Fruit fly (Drosophila melanogaster) whole organism, prepupa: Measurements from ENCODE around the gene Dad.

Experiments
- Blimp-1 ChIP-seq: fragments of 200-800 bp; sonication (Bioruptor generic); optimal IDR thresholded peaks from 3 replicates; lab custom pipeline; 2017; ENCODE audit warnings: missing biosample characterization, missing genetic modification characterization, mild to moderate bottlenecking, moderate library complexity, missing genetic modification reagents
- CG10631 ChIP-seq: fragments of 200-800 bp; sonication (Bioruptor generic); optimal IDR thresholded peaks from 2 replicates; lab custom pipeline; 2016; ENCODE audit warnings: missing biosample characterization, missing genetic modification characterization
- CG11762 ChIP-seq: fragments of 200-800 bp; sonication (Bioruptor generic); optimal IDR thresholded peaks from 3 replicates; lab custom pipeline; 2016; ENCODE audit warnings: missing biosample characterization, missing genetic modification characterization; ENCODE audit not compliant: insufficient read depth
- CG11902 ChIP-seq: fragments of 200-800 bp; sonication (Bioruptor generic); optimal IDR thresholded peaks from 3 replicates; lab custom pipeline; 2016; ENCODE audit warnings: missing biosample characterization, missing genetic modification characterization
- CG15336 ChIP-seq: fragments of 200-800 bp; sonication (Bioruptor generic); IDR thresholded peaks from 2 replicates; pipeline ENCODE4 v1.3.6; 2022; ENCODE audit warnings: missing biosample characterization, missing genetic modification characterization
- CG1621 ChIP-seq: fragments of 200-800 bp; sonication (Bioruptor generic); optimal IDR thresholded peaks from 3 replicates; lab custom pipeline; 2018; ENCODE audit warnings: missing biosample characterization, mild to moderate bottlenecking, missing genetic modification characterization
- CG31627 ChIP-seq: fragments of 200-800 bp; sonication (Bioruptor generic); optimal IDR thresholded peaks from 3 replicates; lab custom pipeline; 2016; ENCODE audit warnings: missing biosample characterization, missing genetic modification characterization
- CG32006 ChIP-seq: fragments of 200-800 bp; sonication (Bioruptor generic); optimal IDR thresholded peaks from 3 replicates; lab custom pipeline; 2017; ENCODE audit warnings: missing biosample characterization, mild to moderate bottlenecking, missing genetic modification characterization
- CG34406 ChIP-seq: fragments of 200-800 bp; sonication (Bioruptor generic); optimal IDR thresholded peaks from 3 replicates; lab custom pipeline; 2016; ENCODE audit warnings: missing biosample characterization, missing genetic modification characterization
- CG3919 ChIP-seq: fragments of 200-800 bp; sonication (Bioruptor generic); optimal IDR thresholded peaks from 3 replicates; lab custom pipeline; 2016; ENCODE audit warnings: missing biosample characterization, missing genetic modification characterization
- CG4318 ChIP-seq: fragments of 200-800 bp; sonication (Bioruptor generic); optimal IDR thresholded peaks from 3 replicates; lab custom pipeline; 2017; ENCODE audit warnings: missing biosample characterization, mild to moderate bottlenecking, missing genetic modification characterization
- CG6163 ChIP-seq: fragments of 200-800 bp; sonication (Bioruptor generic); IDR thresholded peaks from 3 replicates; pipeline ENCODE4 v1.3.6; 2022; ENCODE audit warnings: missing biosample characterization, missing genetic modification characterization
- CG6276 ChIP-seq: fragments of 200-800 bp; sonication (Bioruptor generic); optimal IDR thresholded peaks from 2 replicates; lab custom pipeline; 2017; ENCODE audit warnings: missing biosample characterization, mild to moderate bottlenecking, missing genetic modification characterization
- CG6808 ChIP-seq: fragments of 200-800 bp; sonication (Bioruptor generic); optimal IDR thresholded peaks from 3 replicates; lab custom pipeline; 2017; ENCODE audit warnings: missing biosample characterization, missing genetic modification characterization, mild to moderate bottlenecking, moderate library complexity, missing genetic modification reagents
- CG7368 ChIP-seq: fragments of 200-800 bp; sonication (Bioruptor generic); optimal IDR thresholded peaks from 3 replicates; lab custom pipeline; 2016; ENCODE audit warnings: missing biosample characterization, missing genetic modification characterization
- CG8119 ChIP-seq: fragments of 200-800 bp; sonication (Bioruptor generic); IDR thresholded peaks from 3 replicates; pipeline ENCODE4 v1.3.6; 2022; ENCODE audit warnings: missing biosample characterization, missing genetic modification characterization
- CG8319 ChIP-seq: fragments of 200-800 bp; sonication (Bioruptor generic); optimal IDR thresholded peaks from 3 replicates; lab custom pipeline; 2016; ENCODE audit warnings: missing biosample characterization, missing genetic modification characterization
- CG8632 ChIP-seq: fragments of 200-800 bp; sonication (Bioruptor generic); optimal IDR thresholded peaks from 3 replicates; lab custom pipeline; 2016; ENCODE audit warnings: missing biosample characterization, missing genetic modification characterization
- Eip75B ChIP-seq: fragments of 200-800 bp; sonication (Bioruptor generic); optimal IDR thresholded peaks from 3 replicates; lab custom pipeline; 2016; ENCODE audit warnings: missing biosample characterization, missing genetic modification characterization
- Eip78C ChIP-seq: fragments of 200-800 bp; sonication (Bioruptor generic); peaks from one replicate; lab custom pipeline; 2016; ENCODE audit warnings: missing biosample characterization, missing genetic modification characterization
- Eip93F ChIP-seq: fragments of 200-800 bp; sonication (Bioruptor generic); optimal IDR thresholded peaks from 2 replicates; lab custom pipeline; 2016; ENCODE audit warnings: missing biosample characterization, mild to moderate bottlenecking, missing genetic modification characterization
- Ets21C ChIP-seq: fragments of 200-800 bp; sonication (Bioruptor generic); optimal IDR thresholded peaks from 3 replicates; lab custom pipeline; 2016; ENCODE audit warnings: missing biosample characterization, missing genetic modification characterization
- Gug ChIP-seq: fragments of 200-800 bp; sonication (Bioruptor generic); IDR thresholded peaks from 2 replicates; pipeline ENCODE4 v1.3.6; 2022; ENCODE audit warnings: missing biosample characterization, missing genetic modification characterization
- Hr38 ChIP-seq: sonication (Bioruptor generic); optimal IDR thresholded peaks from 2 replicates; lab custom pipeline; 2016; ENCODE audit warnings: missing biosample characterization, missing genetic modification characterization
- Hr39 ChIP-seq: fragments of 200-800 bp; sonication (Bioruptor generic); optimal IDR thresholded peaks from 2 replicates; lab custom pipeline; 2016; ENCODE audit warnings: missing biosample characterization, missing genetic modification characterization
- Hr4 ChIP-seq: fragments of 200-800 bp; sonication (Bioruptor generic); optimal IDR thresholded peaks from 3 replicates; lab custom pipeline; 2016; ENCODE audit warnings: missing biosample characterization, missing genetic modification characterization
- Lpt ChIP-seq: fragments of 200-800 bp; sonication (Bioruptor generic); optimal IDR thresholded peaks from 3 replicates; lab custom pipeline; 2016; ENCODE audit warnings: missing biosample characterization, missing genetic modification characterization
- Met ChIP-seq: fragments of 200-800 bp; sonication (Bioruptor generic); optimal IDR thresholded peaks from 3 replicates; lab custom pipeline; 2016; ENCODE audit warnings: missing biosample characterization, missing genetic modification characterization
- OdsH ChIP-seq: fragments of 200-800 bp; sonication (Bioruptor generic); optimal IDR thresholded peaks from 3 replicates; lab custom pipeline; 2016; ENCODE audit warnings: missing biosample characterization, missing genetic modification characterization
- Smox ChIP-seq: fragments of 200-800 bp; sonication (Bioruptor generic); optimal IDR thresholded peaks from 3 replicates; lab custom pipeline; 2016; ENCODE audit warnings: missing biosample characterization, missing genetic modification characterization
- Sox102F ChIP-seq: fragments of 200-800 bp; sonication (Bioruptor generic); optimal IDR thresholded peaks from 2 replicates; lab custom pipeline; 2016; ENCODE audit warnings: missing biosample characterization, mild to moderate bottlenecking, missing genetic modification characterization
- Sox14 ChIP-seq: fragments of 200-800 bp; sonication (Bioruptor generic); optimal IDR thresholded peaks from 3 replicates; lab custom pipeline; 2016; ENCODE audit warnings: missing biosample characterization, missing genetic modification characterization
- achi ChIP-seq: fragments of 200-800 bp; sonication (Bioruptor generic); optimal IDR thresholded peaks from 3 replicates; lab custom pipeline; 2016; ENCODE audit warnings: missing biosample characterization, missing genetic modification characterization
- acj6 ChIP-seq: fragments of 200-800 bp; sonication (Bioruptor generic); optimal IDR thresholded peaks from 3 replicates; lab custom pipeline; 2016; ENCODE audit warnings: missing biosample characterization, missing genetic modification characterization
- cyc ChIP-seq: fragments of 200-800 bp; sonication (Bioruptor generic); optimal IDR thresholded peaks from 3 replicates; lab custom pipeline; 2016; ENCODE audit warnings: missing biosample characterization, missing genetic modification characterization
- dac ChIP-seq: fragments of 200-800 bp; sonication (Bioruptor generic); optimal IDR thresholded peaks from 2 replicates; lab custom pipeline; 2017; ENCODE audit warnings: missing biosample characterization, mild to moderate bottlenecking, missing genetic modification characterization
- esn ChIP-seq: fragments of 200-800 bp; sonication (Bioruptor generic); optimal IDR thresholded peaks from 2 replicates; lab custom pipeline; 2016; ENCODE audit warnings: missing biosample characterization, mild to moderate bottlenecking, missing genetic modification characterization, moderate library complexity
- fd59A ChIP-seq: fragments of 200-800 bp; sonication (Bioruptor generic); optimal IDR thresholded peaks from 2 replicates; lab custom pipeline; 2017; ENCODE audit warnings: missing biosample characterization, mild to moderate bottlenecking, missing genetic modification characterization, missing genetic modification reagents
- fd85E ChIP-seq: fragments of 200-800 bp; sonication (Bioruptor generic); optimal IDR thresholded peaks from 3 replicates; lab custom pipeline; 2016; ENCODE audit warnings: missing biosample characterization, missing genetic modification characterization
- fkh ChIP-seq: fragments of 200-800 bp; sonication (Bioruptor generic); optimal IDR thresholded peaks from 3 replicates; lab custom pipeline; 2017; ENCODE audit warnings: missing biosample characterization, mild to moderate bottlenecking, missing genetic modification characterization, moderate library complexity
- lz ChIP-seq: fragments of 200-800 bp; sonication (Bioruptor generic); optimal IDR thresholded peaks from 3 replicates; lab custom pipeline; 2016; ENCODE audit warnings: missing biosample characterization, missing genetic modification characterization
- net ChIP-seq: fragments of 200-800 bp; sonication (Bioruptor generic); optimal IDR thresholded peaks from 3 replicates; lab custom pipeline; 2016; ENCODE audit warnings: missing biosample characterization, missing genetic modification characterization
- pdm3 ChIP-seq: fragments of 200-800 bp; sonication (Bioruptor generic); optimal IDR thresholded peaks from 3 replicates; lab custom pipeline; 2016; ENCODE audit warnings: missing biosample characterization, missing genetic modification characterization
- salr ChIP-seq, 2 experiments: fragments of 200-800 bp; sonication (Bioruptor generic); optimal IDR thresholded peaks; 3 replicates each; lab custom pipeline; 2016 to 2018; ENCODE audit warnings: missing biosample characterization in 2 of 2, missing genetic modification characterization in 2 of 2, mild to moderate bottlenecking in 1 of 2
- ss ChIP-seq, 2 experiments: fragments of 200-800 bp; sonication (Bioruptor generic); optimal IDR thresholded peaks; 2 replicates in 1 of 2; 3 replicates in 1 of 2; lab custom pipeline; 2017 to 2018; ENCODE audit warnings: mild to moderate bottlenecking in 2 of 2, missing biosample characterization in 2 of 2, missing genetic modification characterization in 2 of 2, moderate library complexity in 1 of 2
- svp ChIP-seq: fragments of 200-800 bp; sonication (Bioruptor generic); peaks from one replicate; lab custom pipeline; 2016; ENCODE audit warnings: missing biosample characterization, missing genetic modification characterization
- topi ChIP-seq: fragments of 200-800 bp; sonication (Bioruptor generic); optimal IDR thresholded peaks from 3 replicates; lab custom pipeline; 2016; ENCODE audit warnings: missing biosample characterization, missing genetic modification characterization
- vri ChIP-seq: fragments of 200-800 bp; sonication (Bioruptor generic); optimal IDR thresholded peaks from 3 replicates; lab custom pipeline; 2016; ENCODE audit warnings: missing biosample characterization, mild to moderate bottlenecking, missing genetic modification characterization

Dad gene

dm6 chr3R:17056183-17056904 lies 2.5 kb downstream of the Dad start (continued):
- TF ChIP-seq CG10631 (GFP tag; lab: Kevin White, UChicago) (no peak), fd59A (GFP tag; lab: Kevin White, UChicago) (peak; percentile 5), dac (GFP tag; lab: Kevin White, UChicago) (peak; percentile 13), Met (GFP tag; lab: Kevin White, UChicago) (no peak), Blimp-1 (GFP tag; lab: Kevin White, UChicago) (peak; percentile 9), CG6808 (GFP tag; lab: Kevin White, UChicago) (peak; percentile 69), CG4318 (GFP tag; lab: Kevin White, UChicago) (no peak), pdm3 (GFP tag; lab: Kevin White, UChicago) (peak; percentile 8), Hr39 (no peak), CG34406 (no peak), Eip75B (peak; percentile 55), Hr4 (no peak), topi (GFP tag; lab: Kevin White, UChicago) (peak; percentile 19), CG8119 (GFP tag; lab: Robert Waterston, UW) (peak; percentile 61), CG8632 (GFP tag; lab: Kevin White, UChicago) (no peak), CG32006 (GFP tag; lab: Kevin White, UChicago) (peak; percentile 34), net (peak; percentile 56), CG7368 (GFP tag; lab: Kevin White, UChicago) (peak; percentile 9), ss (GFP tag; optimal IDR thresholded peaks at IDR 0.05; lab: Kevin White, UChicago) (peak; percentile 88 to 99), cyc (no peak), Hr38 (GFP tag; lab: Kevin White, UChicago) (no peak), svp (peak; percentile 81), Sox102F (GFP tag; lab: Kevin White, UChicago) (peak; percentile 40), CG1621 (tag; lab: Kevin White, UChicago) (peak; percentile 72)

dm6 chr3R:17056905-17057251 lies 3.1 kb downstream of the Dad start:
- TF ChIP-seq CG31627 (no peak), Eip78C (peak; percentile 89), Lpt (GFP tag; lab: Kevin White, UChicago) (no peak), Sox14 (peak; percentile 46), CG11902 (GFP tag; lab: Kevin White, UChicago) (peak; percentile 17), CG3919 (GFP tag; lab: Kevin White, UChicago) (peak; percentile 55), CG11762 (GFP tag; lab: Kevin White, UChicago) (no peak), CG4318 (GFP tag; lab: Kevin White, UChicago) (peak; percentile 53), net (no peak), Gug (GFP tag; lab: Robert Waterston, UW) (no peak), CG6276 (GFP tag; lab: Kevin White, UChicago) (no peak), acj6 (GFP tag; lab: Kevin White, UChicago) (peak; percentile 35), esn (no peak), Smox (no peak), fd59A (GFP tag; lab: Kevin White, UChicago) (peak; percentile 47), Hr39 (peak; percentile 1), dac (GFP tag; lab: Kevin White, UChicago) (no peak), fkh (GFP tag; lab: Kevin White, UChicago) (no peak), topi (GFP tag; lab: Kevin White, UChicago) (peak; percentile 20), CG8119 (GFP tag; lab: Robert Waterston, UW) (peak; percentile 20; the same call in 1 of the 3 replicates), achi (peak; percentile 29), fd85E (no peak), Eip93F (no peak), salr (GFP tag; optimal IDR thresholded peaks at IDR 0.05; lab: Kevin White, UChicago) (peak in 1 of 2 experiments; percentile 47), cyc (peak; percentile 20), vri (GFP tag; lab: Kevin White, UChicago) (no peak), CG8319 (GFP tag; lab: Kevin White, UChicago) (no peak), Blimp-1 (GFP tag; lab: Kevin White, UChicago) (no peak), pdm3 (GFP tag; lab: Kevin White, UChicago) (peak; percentile 52), Ets21C (peak; percentile 2), CG15336 (GFP tag; lab: Robert Waterston, UW) (no peak), CG7368 (GFP tag; lab: Kevin White, UChicago) (no peak), lz (GFP tag; lab: Kevin White, UChicago) (no peak), CG34406 (peak; percentile 28), Hr4 (peak; percentile 65), OdsH (peak; percentile 53), CG8632 (GFP tag; lab: Kevin White, UChicago) (no peak), CG6163 (GFP tag; lab: Robert Waterston, UW) (peak; percentile 39; the same call in 1 of the 3 replicates)
